Fruit fly (Drosophila melanogaster): ENCODE data around the gene CAHbeta.

DNA sequence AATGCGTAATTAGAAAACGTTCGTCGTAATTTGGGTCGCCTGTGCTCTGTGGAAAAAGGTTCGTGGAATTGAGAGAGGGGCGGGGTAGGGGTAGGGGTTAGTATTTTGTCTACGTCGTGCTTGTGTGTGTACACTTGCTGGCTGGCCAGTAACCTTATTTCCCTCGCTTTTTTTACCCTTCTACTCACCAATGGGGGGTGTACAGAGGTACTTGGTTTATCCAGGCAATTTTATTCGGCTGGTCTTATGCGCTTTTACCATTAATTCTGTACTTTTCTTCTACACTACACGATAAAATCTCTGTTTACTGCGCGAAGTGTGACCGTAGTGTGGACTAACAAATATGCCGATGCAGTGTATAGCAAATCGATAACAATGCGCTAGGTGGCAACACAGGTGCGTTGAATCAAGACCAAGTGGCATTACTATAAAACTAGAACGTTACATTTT, 39.1 kb downstream of the CAHbeta start, which contains the start of gene tgo:
- no peak for TF ChIP-seq psq (optimal IDR thresholded peaks at IDR 0.05)
- TF ChIP-seq pan (optimal IDR thresholded peaks at IDR 0.05), result no peak
